Fruit fly (Drosophila melanogaster): Measurements from ENCODE around the gene CG9377.

CG9377 gene

DNA sequence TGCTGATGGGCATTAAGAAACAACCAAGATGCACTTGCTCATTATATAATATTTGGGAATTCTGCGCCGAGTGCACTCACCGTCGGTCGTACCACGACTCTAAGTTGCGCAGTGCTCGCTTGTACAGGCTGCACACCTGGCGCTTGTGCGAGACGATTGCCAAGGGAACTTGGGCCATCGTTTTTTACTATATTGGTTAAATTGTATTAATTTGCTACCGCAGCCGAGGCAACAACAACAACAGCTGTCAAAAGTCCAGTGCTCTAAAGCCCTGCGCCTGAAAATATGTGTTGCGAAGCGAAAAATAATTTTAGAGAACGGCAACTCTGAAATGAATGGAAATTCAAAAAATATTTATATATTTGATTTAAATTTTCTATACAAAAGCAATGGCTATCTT, 9.4 kb upstream of the CG9377 start, which contains the start of gene ND-B22 (continued):
- TF ChIP-seq CG10565 (GFP tag; optimal IDR thresholded peaks at IDR 0.05) (no peak), ATbp (GFP tag; optimal IDR thresholded peaks at IDR 0.05) (no peak), H15 (GFP tag; IDR thresholded peaks at IDR 0.05) (no peak), HmgZ (tag; optimal IDR thresholded peaks at IDR 0.05) (peak; percentile 65), phol (tag; optimal IDR thresholded peaks at IDR 0.05) (peak; percentile 46), CG10274 (GFP tag; optimal IDR thresholded peaks at IDR 0.05) (no peak), CG2199 (GFP tag; IDR thresholded peaks at IDR 0.05) (no peak), nmo (GFP tag; optimal IDR thresholded peaks at IDR 0.05) (peak; percentile 39), Sox102F (GFP tag; optimal IDR thresholded peaks at IDR 0.05) (no peak), Asciz (GFP tag; optimal IDR thresholded peaks at IDR 0.05) (no peak), croc (GFP tag; conservative IDR thresholded peaks at IDR 0.05) (no peak), CG6254 (GFP tag; optimal IDR thresholded peaks at IDR 0.05) (no peak), Chrac-16 (GFP tag; optimal IDR thresholded peaks at IDR 0.05) (peak; percentile 15), CG2129 (GFP tag; IDR thresholded peaks at IDR 0.05; ENCODE audit: partially characterized antibody) (no peak), CkIIα-i1 (GFP tag; IDR thresholded peaks at IDR 0.05) (no peak), Ets65A (GFP tag) (no peak), en (GFP tag; optimal IDR thresholded peaks at IDR 0.05) (no peak), CG14050 (GFP tag; IDR thresholded peaks at IDR 0.05) (no peak; the same call in 2 of the 3 replicates), CG34224 (GFP tag; IDR thresholded peaks at IDR 0.05; ENCODE audit: partially characterized antibody) (peak; percentile 52; the same call in 1 of the 3 replicates), CG10654 (GFP tag; optimal IDR thresholded peaks at IDR 0.05) (peak; percentile 31), CG1832 (GFP tag; optimal IDR thresholded peaks at IDR 0.05) (no peak), Dbx (GFP tag; IDR thresholded peaks at IDR 0.05) (peak; percentile 24; the same call in 1 of the 3 replicates), CG12299 (tag; optimal IDR thresholded peaks at IDR 0.05) (no peak), CG5180 (GFP tag; optimal IDR thresholded peaks at IDR 0.05) (no peak), Poxn (GFP tag; IDR thresholded peaks at IDR 0.05) (no peak), CG8765 (GFP tag; IDR thresholded peaks at IDR 0.05) (no peak), hbn (GFP tag; IDR thresholded peaks at IDR 0.05; ENCODE audit: partially characterized antibody) (peak; percentile 37; the same call in 1 of the 2 replicates), eyg (GFP tag; optimal IDR thresholded peaks at IDR 0.05) (no peak), H2.0 (GFP tag; IDR thresholded peaks at IDR 0.05) (peak; percentile 50), Usf (GFP tag; optimal IDR thresholded peaks at IDR 0.05) (no peak), CG2120 (GFP tag; optimal IDR thresholded peaks at IDR 0.05) (peak; percentile 73), salm (tag; optimal IDR thresholded peaks at IDR 0.05) (no peak), ab (GFP tag; optimal IDR thresholded peaks at IDR 0.05) (no peak), CG2889 (GFP tag; IDR thresholded peaks at IDR 0.05) (no peak), CG12659 (GFP tag; optimal IDR thresholded peaks at IDR 0.05) (peak; percentile 76), Nf-YB (GFP tag; optimal IDR thresholded peaks at IDR 0.05) (no peak), Side (GFP tag; optimal IDR thresholded peaks at IDR 0.05) (no peak), amos (GFP tag; IDR thresholded peaks at IDR 0.05; ENCODE audit: partially characterized antibody) (peak; percentile 30; the same call in 1 of the 2 replicates), CG32767 (GFP tag; IDR thresholded peaks at IDR 0.05) (no peak), CG10959 (GFP tag; IDR thresholded peaks at IDR 0.05) (no peak), CG33213 (GFP tag; optimal IDR thresholded peaks at IDR 0.05) (peak; percentile 30), p53 (GFP tag; optimal IDR thresholded peaks at IDR 0.05) (no peak), nau (GFP tag; optimal IDR thresholded peaks at IDR 0.05) (peak; percentile 32), Neu2 (GFP tag; optimal IDR thresholded peaks at IDR 0.05; ENCODE audit: borderline replicate concordance) (no peak), CG14014 (GFP tag; IDR thresholded peaks at IDR 0.05) (peak; percentile 21; the same call in 1 of the 2 replicates), Xrp1 (GFP tag; IDR thresholded peaks at IDR 0.05) (no peak; the same call in 1 of the 2 replicates), stc (GFP tag; IDR thresholded peaks at IDR 0.05) (no peak), CG4424 (GFP tag; optimal IDR thresholded peaks at IDR 0.05) (peak; percentile 26), Six4 (GFP tag; optimal IDR thresholded peaks at IDR 0.05) (no peak), shn (GFP tag; optimal IDR thresholded peaks at IDR 0.05) (peak; percentile 6), lmd (GFP tag; IDR thresholded peaks at IDR 0.05) (no peak)

Measured in whole organism, embryonic.